Fruit fly (Drosophila melanogaster) whole organism, pupa: ENCODE results near the gene CG1896.

Experiments used
- CG10348 ChIP-seq: fragments of 200-800 bp; sonication (Bioruptor generic); IDR thresholded peaks from 2 replicates; pipeline ENCODE4 v1.3.6; 2022; ENCODE audit warnings: missing biosample characterization, missing genetic modification characterization
- CG17806 ChIP-seq: fragments of 200-800 bp; sonication (Bioruptor generic); optimal IDR thresholded peaks from 2 replicates; lab custom pipeline; 2018; ENCODE audit warnings: missing biosample characterization, mild to moderate bottlenecking, missing genetic modification characterization, moderate library complexity
- CG34367 ChIP-seq: fragments of 200-800 bp; sonication (Bioruptor generic); optimal IDR thresholded peaks from 2 replicates; lab custom pipeline; 2018; ENCODE audit warnings: missing biosample characterization, mild to moderate bottlenecking, missing genetic modification characterization
- CG8159 ChIP-seq: fragments of 200-800 bp; sonication (Bioruptor generic); optimal IDR thresholded peaks from 3 replicates; lab custom pipeline; 2018; ENCODE audit warnings: missing biosample characterization, mild to moderate bottlenecking, missing genetic modification characterization, moderate library complexity
- CG8301 ChIP-seq: fragments of 200-800 bp; sonication (Bioruptor generic); optimal IDR thresholded peaks from 2 replicates; lab custom pipeline; 2018; ENCODE audit warnings: missing biosample characterization, mild to moderate bottlenecking, missing genetic modification characterization
- D1 ChIP-seq: fragments of 200-800 bp; sonication (Bioruptor generic); optimal IDR thresholded peaks from 2 replicates; lab custom pipeline; 2018; ENCODE audit warnings: missing biosample characterization, mild to moderate bottlenecking, missing genetic modification characterization, moderate library complexity
- EcR ChIP-seq: fragments of 200-800 bp; sonication (Bioruptor generic); optimal IDR thresholded peaks from 3 replicates; lab custom pipeline; 2019; ENCODE audit warnings: missing biosample characterization, missing genetic modification characterization, mild to moderate bottlenecking, moderate library complexity, missing genetic modification reagents
- Ets98B ChIP-seq: fragments of 200-800 bp; sonication (Bioruptor generic); IDR thresholded peaks from 2 replicates; pipeline ENCODE4 v1.3.6; 2022; ENCODE audit warnings: missing biosample characterization, missing genetic modification characterization
- Pif1B ChIP-seq: fragments of 200-800 bp; sonication (Bioruptor generic); optimal IDR thresholded peaks from 3 replicates; lab custom pipeline; 2016; ENCODE audit warnings: missing biosample characterization, missing genetic modification characterization
- fd96Ca ChIP-seq: fragments of 200-800 bp; sonication (Bioruptor generic); IDR thresholded peaks from 3 replicates; pipeline ENCODE4 v1.3.6; 2022; ENCODE audit warnings: missing biosample characterization, missing genetic modification characterization
- gl ChIP-seq: fragments of 200-800 bp; sonication (Bioruptor generic); optimal IDR thresholded peaks from 2 replicates; lab custom pipeline; 2018; ENCODE audit warnings: missing biosample characterization, mild to moderate bottlenecking, missing genetic modification characterization

dm6 chr3R:31719497-31719896 is 24.6 kb upstream of the CG1896 start:
- TF ChIP-seq CG34367 (tag; lab: Kevin White, UChicago) (no peak), CG17806 (tag; lab: Kevin White, UChicago) (no peak), CG10348 (GFP tag; lab: Robert Waterston, UW) (no peak), gl (tag; lab: Kevin White, UChicago) (no peak), CG8301 (tag; lab: Kevin White, UChicago) (no peak), EcR (GFP tag; lab: Kevin White, UChicago) (no peak), Ets98B (GFP tag; lab: Robert Waterston, UW) (no peak), D1 (tag; lab: Kevin White, UChicago) (no peak), Pif1B (no peak), fd96Ca (GFP tag; lab: Robert Waterston, UW) (no peak), CG8159 (tag; lab: Kevin White, UChicago) (no peak)
